Worm (Caenorhabditis elegans) whole organism, early embryonic: ENCODE data around the gene ifc-2.

ENCODE experiments used
- B0310.2 ChIP-seq: sonication (generic microtip); optimal IDR thresholded peaks from 2 replicates; lab custom pipeline; 2016; ENCODE audit warnings: mild to moderate bottlenecking, missing genetic modification characterization, missing compliant biosample characterization
- F13C5.2 ChIP-seq: sonication (generic microtip); optimal IDR thresholded peaks from 2 replicates; lab custom pipeline; 2017; ENCODE audit warnings: mild to moderate bottlenecking, missing genetic modification characterization, inconsistent platforms, missing compliant biosample characterization
- aly-1 ChIP-seq: sonication (generic microtip); optimal IDR thresholded peaks from 2 replicates; lab custom pipeline; 2016; ENCODE audit warnings: missing genetic modification characterization, missing compliant biosample characterization
- ama-1 ChIP-seq: fragments of 150-350 bp; optimal IDR thresholded peaks from 2 replicates; lab custom pipeline; 2014
- ceh-13 ChIP-seq: fragments of 200-800 bp; sonication (Bioruptor generic); optimal IDR thresholded peaks from 2 replicates; lab custom pipeline; 2018; ENCODE audit warnings: mild to moderate bottlenecking, missing genetic modification characterization, missing compliant biosample characterization
- ceh-36 ChIP-seq: sonication (generic microtip); optimal IDR thresholded peaks from 2 replicates; lab custom pipeline; 2016; ENCODE audit warnings: missing genetic modification characterization, inconsistent platforms, missing compliant biosample characterization
- ets-7 ChIP-seq: sonication (generic microtip); optimal IDR thresholded peaks from 2 replicates; lab custom pipeline; 2016; ENCODE audit warnings: missing genotype, missing genetic modification characterization, missing compliant biosample characterization
- flt-1 ChIP-seq: fragments of 200-800 bp; sonication (Bioruptor generic); IDR thresholded peaks from 2 replicates; pipeline ENCODE4 v1.3.6; 2022; ENCODE audit warnings: missing genetic modification characterization, missing compliant biosample characterization
- hmbx-1 ChIP-seq: sonication (generic microtip); optimal IDR thresholded peaks from 2 replicates; lab custom pipeline; 2016; ENCODE audit warnings: mild to moderate bottlenecking, missing genetic modification characterization, missing compliant biosample characterization
- hmg-4 ChIP-seq: fragments of 200-800 bp; sonication (Bioruptor generic); optimal IDR thresholded peaks from 2 replicates; lab custom pipeline; 2018; ENCODE audit warnings: mild to moderate bottlenecking, missing genetic modification characterization, missing compliant biosample characterization
- hnd-1 ChIP-seq: sonication (generic microtip); optimal IDR thresholded peaks from 2 replicates; lab custom pipeline; 2016; ENCODE audit warnings: missing genetic modification characterization, missing compliant biosample characterization
- pes-1 ChIP-seq: fragments of 200-800 bp; sonication (Bioruptor generic); IDR thresholded peaks from 2 replicates; pipeline ENCODE4 v1.3.6; 2022; ENCODE audit warnings: missing genetic modification reagents, missing genetic modification characterization, missing compliant biosample characterization
- scrt-1 ChIP-seq: fragments of 200-800 bp; sonication (Bioruptor generic); IDR thresholded peaks from 2 replicates; pipeline ENCODE4 v1.3.6; 2022; ENCODE audit warnings: missing genetic modification characterization, missing compliant biosample characterization
- sea-1 ChIP-seq: fragments of 200-800 bp; sonication (Bioruptor generic); conservative IDR thresholded peaks from 2 replicates; pipeline ENCODE4 v1.3.6; 2022; ENCODE audit warnings: missing genetic modification characterization, missing compliant biosample characterization
- tbx-11 ChIP-seq: fragments of 200-800 bp; sonication (Bioruptor generic); IDR thresholded peaks from 2 replicates; pipeline ENCODE4 v1.3.6; 2022; ENCODE audit warnings: missing genetic modification characterization, missing compliant biosample characterization
- tbx-37 ChIP-seq: fragments of 200-800 bp; sonication (Bioruptor generic); conservative IDR thresholded peaks from 2 replicates; pipeline ENCODE4 v1.3.6; 2022; ENCODE audit warnings: missing genetic modification reagents, missing genetic modification characterization, missing compliant biosample characterization
- tra-4 ChIP-seq: sonication (generic microtip); optimal IDR thresholded peaks from 2 replicates; lab custom pipeline; 2017; ENCODE audit warnings: missing genetic modification characterization, missing compliant biosample characterization

ifc-2 gene

ce11 chrX:654804-655203 lies at the start of gene ifc-2:
ifc-2 (minus strand) TSS chrX:654904.
- TF ChIP-seq hmg-4 (GFP tag; lab: Kevin White, UChicago) (no peak), ceh-13 (GFP tag; lab: Kevin White, UChicago) (no peak), flt-1 (GFP tag; lab: Robert Waterston, UW) (no peak), ceh-36 (tag; lab: Kevin White, UChicago) (no peak), hmbx-1 (tag; lab: Kevin White, UChicago) (no peak), ets-7 (tag; lab: Kevin White, UChicago) (no peak), hnd-1 (no peak), sea-1 (no peak), aly-1 (tag; lab: Kevin White, UChicago) (no peak), tra-4 (tag; lab: Kevin White, UChicago) (no peak), scrt-1 (no peak), tbx-11 (GFP tag; lab: Robert Waterston, UW) (no peak), pes-1 (no peak), B0310.2 (tag; lab: Kevin White, UChicago) (no peak), ama-1 (lab: Kevin White, UChicago) (no peak), tbx-37 (no peak), F13C5.2 (tag; lab: Kevin White, UChicago) (no peak)

- TF ChIP-seq sea-1 = no peak
- no peak for TF ChIP-seq hmbx-1 (tag; lab: Kevin White, UChicago)
- no peak for TF ChIP-seq hnd-1
- no peak for TF ChIP-seq flt-1 (GFP tag; lab: Robert Waterston, UW)
- no peak for TF ChIP-seq ama-1 (lab: Kevin White, UChicago)
- TF ChIP-seq hmg-4 (GFP tag; lab: Kevin White, UChicago) = no peak
- TF ChIP-seq ets-7 (tag; lab: Kevin White, UChicago) = no peak
- TF ChIP-seq F13C5.2 (tag; lab: Kevin White, UChicago) = no peak
- TF ChIP-seq pes-1 = no peak
- no peak for TF ChIP-seq tra-4 (tag; lab: Kevin White, UChicago)
Observed at ce11 chrX:696253-696652, 41.5 kb upstream of the ifc-2 start.

DNA sequence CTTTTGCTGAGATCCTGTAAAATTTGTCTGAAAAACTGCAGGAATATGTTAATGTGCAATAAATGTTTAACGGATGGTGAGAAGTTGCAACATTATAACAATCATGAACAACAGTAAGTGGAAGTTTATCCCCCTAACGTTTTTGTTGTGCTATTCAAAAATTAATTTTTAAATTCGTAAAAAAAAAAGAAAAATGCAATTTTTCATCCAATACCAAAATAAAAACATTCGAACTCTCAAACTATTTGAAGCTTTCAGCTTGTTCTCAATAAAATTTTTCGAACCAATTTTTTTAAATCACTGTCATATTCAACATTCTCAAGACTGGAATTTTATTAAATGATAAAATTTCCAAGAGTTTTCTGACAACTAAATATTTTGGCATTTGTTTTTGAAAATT lies 36.9 kb upstream of the ifc-2 start, which contains the start of gene ncam-1:
Gene ncam-1, plus strand, starts transcription at position 301 of the 400 bp plus-strand sequence.
- TF ChIP-seq pes-1 (no peak), ceh-13 (GFP tag; lab: Kevin White, UChicago) (no peak), ets-7 (tag; lab: Kevin White, UChicago) (no peak), flt-1 (GFP tag; lab: Robert Waterston, UW) (no peak), sea-1 (no peak), aly-1 (tag; lab: Kevin White, UChicago) (no peak), scrt-1 (no peak), tbx-11 (GFP tag; lab: Robert Waterston, UW) (no peak), hnd-1 (no peak), tbx-37 (no peak), ama-1 (lab: Kevin White, UChicago) (no peak), tra-4 (tag; lab: Kevin White, UChicago) (no peak)

- no peak for TF ChIP-seq hmg-4 (GFP tag; lab: Kevin White, UChicago)
- no peak for TF ChIP-seq ceh-13 (GFP tag; lab: Kevin White, UChicago)
- TF ChIP-seq B0310.2 (tag; lab: Kevin White, UChicago) = no peak
- TF ChIP-seq tbx-37 = no peak
- no peak for TF ChIP-seq aly-1 (tag; lab: Kevin White, UChicago)
- no peak for TF ChIP-seq hnd-1
- no peak for TF ChIP-seq ama-1 (lab: Kevin White, UChicago)
- TF ChIP-seq hmbx-1 (tag; lab: Kevin White, UChicago) = no peak
- TF ChIP-seq pes-1 = no peak
- no peak for TF ChIP-seq tra-4 (tag; lab: Kevin White, UChicago)
- no peak for TF ChIP-seq scrt-1
- no peak for TF ChIP-seq tbx-11 (GFP tag; lab: Robert Waterston, UW)
- no peak for TF ChIP-seq ets-7 (tag; lab: Kevin White, UChicago)
Observed at ce11 chrX:688602-689001, 33.9 kb upstream of the ifc-2 start.

DNA sequence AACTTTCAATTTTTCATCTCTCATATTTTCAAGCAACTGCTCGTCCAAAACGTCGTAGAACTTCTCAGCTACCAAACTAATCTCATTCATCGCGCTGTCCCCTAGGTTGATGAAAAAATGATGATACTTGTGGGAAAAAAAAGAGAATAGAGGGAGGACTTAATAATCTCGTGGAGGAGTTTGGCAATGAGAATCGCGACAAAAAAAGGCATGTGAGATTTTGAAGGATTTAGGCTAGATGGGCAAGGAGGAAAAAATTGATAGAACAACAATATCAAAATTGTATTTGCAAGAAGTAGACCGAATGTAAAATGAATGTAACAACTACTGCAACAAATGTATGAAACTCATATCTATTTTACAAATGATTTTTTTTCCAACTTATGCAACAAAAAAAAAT lies 28.0 kb upstream of the ifc-2 start, which contains the start of gene Y9C12A.1:
Gene Y9C12A.1, minus strand, starts transcription at position 101 of the 400 bp plus-strand sequence.
- TF ChIP-seq hnd-1 = no peak
- TF ChIP-seq sea-1 = no peak
- TF ChIP-seq F13C5.2 (tag; lab: Kevin White, UChicago) = no peak
- TF ChIP-seq ets-7 (tag; lab: Kevin White, UChicago) = no peak
- no peak for TF ChIP-seq hmg-4 (GFP tag; lab: Kevin White, UChicago)
- TF ChIP-seq tbx-37 = no peak
- TF ChIP-seq hmbx-1 (tag; lab: Kevin White, UChicago) = no peak
- no peak for TF ChIP-seq tbx-11 (GFP tag; lab: Robert Waterston, UW)
- TF ChIP-seq scrt-1 = no peak
- no peak for TF ChIP-seq flt-1 (GFP tag; lab: Robert Waterston, UW)

DNA sequence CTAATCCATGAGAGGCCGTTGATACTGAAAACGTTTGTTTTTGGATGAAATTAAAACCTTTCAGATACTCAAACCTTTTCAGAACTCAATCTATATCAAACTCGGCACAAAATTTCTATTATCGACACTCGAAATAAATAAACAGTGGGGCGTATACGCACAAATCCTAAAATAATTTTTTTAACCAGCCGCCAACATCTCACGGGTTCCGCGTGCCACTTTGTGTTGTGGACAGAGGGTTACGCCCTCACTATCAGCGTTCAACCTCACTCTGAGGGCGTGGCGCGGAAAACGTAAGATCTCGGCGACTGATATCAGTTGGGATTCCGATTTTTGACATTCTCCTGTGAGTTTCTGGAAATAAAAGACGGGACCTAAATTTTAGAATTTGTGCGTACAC lies 26.7 kb upstream of the ifc-2 start:
- TF ChIP-seq hmg-4 (GFP tag; lab: Kevin White, UChicago) (no peak), B0310.2 (tag; lab: Kevin White, UChicago) (no peak), ets-7 (tag; lab: Kevin White, UChicago) (no peak), tra-4 (tag; lab: Kevin White, UChicago) (no peak), ceh-13 (GFP tag; lab: Kevin White, UChicago) (no peak), flt-1 (GFP tag; lab: Robert Waterston, UW) (no peak), pes-1 (no peak), scrt-1 (no peak), sea-1 (no peak), ama-1 (lab: Kevin White, UChicago) (no peak), hmbx-1 (tag; lab: Kevin White, UChicago) (no peak), F13C5.2 (tag; lab: Kevin White, UChicago) (no peak), ceh-36 (tag; lab: Kevin White, UChicago) (no peak), tbx-11 (GFP tag; lab: Robert Waterston, UW) (no peak), tbx-37 (no peak), hnd-1 (no peak)

- TF ChIP-seq sea-1 = no peak
- no peak for TF ChIP-seq tbx-37
Observed at ce11 chrX:680920-681319, 26.2 kb upstream of the ifc-2 start, which contains the start of gene T19D7.7. T19D7.7 (minus strand) TSS chrX:681020.

DNA sequence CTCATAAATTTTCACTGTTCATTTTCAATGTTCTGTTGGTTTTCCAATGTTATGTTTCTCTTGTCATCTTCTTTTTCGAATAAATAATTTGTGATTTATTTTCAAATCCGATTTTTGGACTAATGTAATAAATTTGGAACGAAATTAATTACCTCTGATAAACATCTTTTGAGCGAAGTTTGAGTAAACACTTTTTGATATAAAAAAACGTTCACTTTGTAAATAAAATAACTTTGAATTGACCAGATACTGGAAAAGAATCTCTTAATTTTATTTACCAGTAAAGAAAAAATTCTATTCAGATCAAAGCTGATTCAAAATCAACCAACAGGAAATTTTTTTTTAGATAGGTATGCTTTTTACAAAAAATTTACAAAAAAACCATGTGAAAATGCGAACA lies 17.1 kb upstream of the ifc-2 start, which contains the start of gene lgc-32:
Gene lgc-32, plus strand, starts transcription at position 301 of the 400 bp plus-strand sequence.
- TF ChIP-seq sea-1 (no peak), B0310.2 (tag; lab: Kevin White, UChicago) (no peak), flt-1 (GFP tag; lab: Robert Waterston, UW) (no peak), ama-1 (lab: Kevin White, UChicago) (no peak), tbx-37 (no peak), pes-1 (no peak), ceh-36 (tag; lab: Kevin White, UChicago) (no peak), tra-4 (tag; lab: Kevin White, UChicago) (no peak), scrt-1 (no peak), ets-7 (tag; lab: Kevin White, UChicago) (no peak), F13C5.2 (tag; lab: Kevin White, UChicago) (no peak), ceh-13 (GFP tag; lab: Kevin White, UChicago) (no peak), hnd-1 (no peak), tbx-11 (GFP tag; lab: Robert Waterston, UW) (no peak), hmbx-1 (tag; lab: Kevin White, UChicago) (no peak), aly-1 (tag; lab: Kevin White, UChicago) (no peak), hmg-4 (GFP tag; lab: Kevin White, UChicago) (no peak)
